Worm (Caenorhabditis elegans): ENCODE results near the gene mdt-19.

- TF ChIP-seq C38D4.7 (GFP tag; optimal IDR thresholded peaks at IDR 0.05) (no peak), lim-6 (tag; optimal IDR thresholded peaks at IDR 0.05) (no peak), elt-2 (tag; optimal IDR thresholded peaks at IDR 0.05) (no peak), ets-4 (tag; optimal IDR thresholded peaks at IDR 0.05) (no peak), T23F11.4 (GFP tag; optimal IDR thresholded peaks at IDR 0.05) (no peak), sdc-2 (tag; optimal IDR thresholded peaks at IDR 0.05) (no peak), sox-4 (tag; optimal IDR thresholded peaks at IDR 0.05) (no peak), nhr-232 (tag; optimal IDR thresholded peaks at IDR 0.05) (no peak), lin-11 (tag; optimal IDR thresholded peaks at IDR 0.05) (no peak), ceh-34 (tag; optimal IDR thresholded peaks at IDR 0.05) (no peak), ama-1 (optimal IDR thresholded peaks at IDR 0.05) (no peak), unc-86 (tag; optimal IDR thresholded peaks at IDR 0.05) (no peak), unc-55 (GFP tag; optimal IDR thresholded peaks at IDR 0.05) (no peak), dve-1 (tag; optimal IDR thresholded peaks at IDR 0.05) (no peak)
These were observed 20.8 kb downstream of the mdt-19 start, which contains the start of gene Y71H2B.4 for ce11 chrIII:2618663-2619062.

Measured in whole organism, late embryonic.